Fruit fly (Drosophila melanogaster) whole organism, embryonic: Measurements from ENCODE around the gene CG31268.

ENCODE experiments used
- Atf3 ChIP-seq: fragments of 200-800 bp; sonication (Bioruptor generic); optimal IDR thresholded peaks from 3 replicates; lab custom pipeline; 2016; ENCODE audit warnings: missing biosample characterization, missing genetic modification characterization
- CG10267 ChIP-seq: fragments of 200-800 bp; sonication (Bioruptor generic); optimal IDR thresholded peaks from 2 replicates; lab custom pipeline; 2018; ENCODE audit warnings: missing biosample characterization, mild to moderate bottlenecking, missing genetic modification characterization, moderate library complexity
- CG10654 ChIP-seq: fragments of 200-800 bp; sonication (Bioruptor generic); optimal IDR thresholded peaks from 2 replicates; lab custom pipeline; 2016; ENCODE audit warnings: missing biosample characterization, missing genetic modification characterization
- CG10979 ChIP-seq: fragments of 200-800 bp; sonication (Bioruptor generic); optimal IDR thresholded peaks from 2 replicates; lab custom pipeline; 2018; ENCODE audit warnings: missing biosample characterization, mild to moderate bottlenecking, missing genetic modification characterization, moderate library complexity
- CG11093 ChIP-seq: fragments of 200-800 bp; sonication (Bioruptor generic); IDR thresholded peaks from 3 replicates; pipeline ENCODE4 v1.3.6; 2022; ENCODE audit warnings: missing biosample characterization, missing genetic modification characterization
- CG11456 ChIP-seq: fragments of 200-800 bp; sonication (Bioruptor generic); IDR thresholded peaks from 3 replicates; pipeline ENCODE4 v1.3.6; 2022; ENCODE audit warnings: missing biosample characterization, missing genetic modification characterization
- CG11504 ChIP-seq: fragments of 200-800 bp; sonication (Bioruptor generic); optimal IDR thresholded peaks from 3 replicates; lab custom pipeline; 2019; ENCODE audit warnings: missing biosample characterization, mild to moderate bottlenecking, missing genetic modification characterization, moderate library complexity
- CG12391 ChIP-seq: fragments of 200-800 bp; sonication (Bioruptor generic); optimal IDR thresholded peaks from 3 replicates; lab custom pipeline; 2018; ENCODE audit warnings: missing biosample characterization, mild to moderate bottlenecking, missing genetic modification characterization, moderate library complexity
- CG12769 ChIP-seq: fragments of 200-800 bp; sonication (Bioruptor generic); optimal IDR thresholded peaks from 2 replicates; lab custom pipeline; 2019; ENCODE audit warnings: missing biosample characterization, mild to moderate bottlenecking, missing genetic modification characterization, moderate library complexity
- CG15011 ChIP-seq: fragments of 200-800 bp; sonication (Bioruptor generic); optimal IDR thresholded peaks from 3 replicates; lab custom pipeline; 2018; ENCODE audit warnings: missing biosample characterization, mild to moderate bottlenecking, missing genetic modification characterization
- CG15479 ChIP-seq: fragments of 200-800 bp; sonication (Bioruptor generic); optimal IDR thresholded peaks from 3 replicates; lab custom pipeline; 2019; ENCODE audit warnings: missing biosample characterization, mild to moderate bottlenecking, missing genetic modification characterization, moderate library complexity
- CG16815 ChIP-seq: fragments of 200-800 bp; sonication (Bioruptor generic); optimal IDR thresholded peaks from 3 replicates; lab custom pipeline; 2017; ENCODE audit warnings: missing biosample characterization, mild to moderate bottlenecking, missing genetic modification characterization
- CG16863 ChIP-seq: fragments of 200-800 bp; sonication (Bioruptor generic); optimal IDR thresholded peaks from 3 replicates; lab custom pipeline; 2016; ENCODE audit warnings: missing biosample characterization, missing genetic modification characterization
- CG17359 ChIP-seq: fragments of 200-800 bp; sonication (Bioruptor generic); optimal IDR thresholded peaks from 3 replicates; lab custom pipeline; 2018; ENCODE audit warnings: missing biosample characterization, mild to moderate bottlenecking, missing genetic modification characterization, moderate library complexity
- CG17361 ChIP-seq: fragments of 200-800 bp; sonication (Bioruptor generic); IDR thresholded peaks from 3 replicates; pipeline ENCODE4 v1.3.6; 2022; ENCODE audit warnings: missing biosample characterization, missing genetic modification characterization
- CG30403 ChIP-seq: fragments of 200-800 bp; sonication (Bioruptor generic); optimal IDR thresholded peaks from 3 replicates; lab custom pipeline; 2016; ENCODE audit warnings: missing biosample characterization, missing genetic modification characterization
- CG31441 ChIP-seq: fragments of 200-800 bp; sonication (Bioruptor generic); IDR thresholded peaks from 2 replicates; pipeline ENCODE4 v1.3.6; 2022; ENCODE audit warnings: missing biosample characterization, missing genetic modification characterization
- CG32772 ChIP-seq: fragments of 200-800 bp; sonication (Bioruptor generic); IDR thresholded peaks from 2 replicates; pipeline ENCODE4 v1.3.6; 2022; ENCODE audit warnings: missing biosample characterization, missing genetic modification characterization
- CG3407 ChIP-seq: fragments of 200-800 bp; sonication (Bioruptor generic); optimal IDR thresholded peaks from 2 replicates; lab custom pipeline; 2018; ENCODE audit warnings: missing biosample characterization, mild to moderate bottlenecking, missing genetic modification characterization
- CG34376 ChIP-seq: fragments of 200-800 bp; sonication (Bioruptor generic); optimal IDR thresholded peaks from 2 replicates; lab custom pipeline; 2018; ENCODE audit warnings: missing biosample characterization, mild to moderate bottlenecking, missing genetic modification characterization
- CG4820 ChIP-seq: fragments of 200-800 bp; sonication (Bioruptor generic); optimal IDR thresholded peaks from 3 replicates; lab custom pipeline; 2016; ENCODE audit warnings: missing biosample characterization, missing genetic modification characterization
- CG5953 ChIP-seq: fragments of 200-800 bp; sonication (Bioruptor generic); IDR thresholded peaks from 2 replicates; pipeline ENCODE4 v1.3.6; 2022; ENCODE audit warnings: missing biosample characterization, missing genetic modification characterization
- CG7839 ChIP-seq: fragments of 200-800 bp; sonication (Bioruptor generic); optimal IDR thresholded peaks from 3 replicates; lab custom pipeline; 2018; ENCODE audit warnings: missing biosample characterization, mild to moderate bottlenecking, missing genetic modification characterization, moderate library complexity
- CG7963 ChIP-seq: fragments of 200-800 bp; sonication (Bioruptor generic); IDR thresholded peaks from 3 replicates; pipeline ENCODE4 v1.3.6; 2022; ENCODE audit warnings: missing biosample characterization, missing genetic modification characterization; ENCODE audit not compliant: partially characterized antibody
- CG8089 ChIP-seq: fragments of 200-800 bp; sonication (Bioruptor generic); optimal IDR thresholded peaks from 3 replicates; lab custom pipeline; 2016; ENCODE audit warnings: missing biosample characterization, missing genetic modification characterization
- CG8388 ChIP-seq: fragments of 200-800 bp; sonication (Bioruptor generic); optimal IDR thresholded peaks from 2 replicates; lab custom pipeline; 2019; ENCODE audit warnings: missing biosample characterization, mild to moderate bottlenecking, missing genetic modification characterization, moderate library complexity
- CG9437 ChIP-seq: fragments of 200-800 bp; sonication (Bioruptor generic); optimal IDR thresholded peaks from 2 replicates; lab custom pipeline; 2018; ENCODE audit warnings: missing biosample characterization, mild to moderate bottlenecking, missing genetic modification characterization
- CG9876 ChIP-seq: fragments of 200-800 bp; sonication (Bioruptor generic); optimal IDR thresholded peaks from 2 replicates; lab custom pipeline; 2016; ENCODE audit warnings: missing biosample characterization, missing genetic modification characterization
- CTCF ChIP-seq: fragments of 200-800 bp; sonication (Bioruptor generic); optimal IDR thresholded peaks from 2 replicates; lab custom pipeline; 2017; ENCODE audit warnings: missing biosample characterization, mild to moderate bottlenecking, missing genetic modification characterization, moderate library complexity
- CoRest ChIP-seq: fragments of 200-800 bp; sonication (Bioruptor generic); optimal IDR thresholded peaks from 3 replicates; lab custom pipeline; 2018; ENCODE audit warnings: missing biosample characterization, mild to moderate bottlenecking, missing genetic modification characterization, moderate library complexity
- D ChIP-seq, 2 experiments: fragments of 200-800 bp in 1 of 2; fragments of >200 bp in 1 of 2; sonication (Bioruptor generic) in 1 of 2; optimal IDR thresholded peaks; 2 replicates in 1 of 2; 3 replicates in 1 of 2; lab custom pipeline; 2017; ENCODE audit warnings: mild to moderate bottlenecking in 1 of 2, missing biosample characterization in 1 of 2, missing genetic modification characterization in 1 of 2, missing genetic modification reagents in 1 of 2
- Dek ChIP-seq: fragments of 200-800 bp; sonication (Bioruptor generic); optimal IDR thresholded peaks from 3 replicates; lab custom pipeline; 2019; ENCODE audit warnings: missing biosample characterization, mild to moderate bottlenecking, missing genetic modification characterization, moderate library complexity
- Dip3 ChIP-seq: fragments of 200-800 bp; sonication (Bioruptor generic); optimal IDR thresholded peaks from 3 replicates; lab custom pipeline; 2016; ENCODE audit warnings: missing biosample characterization, missing genetic modification characterization
- HHEX ChIP-seq: fragments of 200-800 bp; sonication (Bioruptor generic); optimal IDR thresholded peaks from 3 replicates; lab custom pipeline; 2017; ENCODE audit warnings: missing biosample characterization, mild to moderate bottlenecking, missing genetic modification characterization, missing genetic modification reagents
- Mes4 ChIP-seq: fragments of 200-800 bp; sonication (Bioruptor generic); optimal IDR thresholded peaks from 2 replicates; lab custom pipeline; 2016; ENCODE audit warnings: missing biosample characterization, missing genetic modification characterization
- Ptx1 ChIP-seq: fragments of 200-800 bp; sonication (Bioruptor generic); IDR thresholded peaks from 2 replicates; pipeline ENCODE4 v1.3.6; 2022; ENCODE audit warnings: missing biosample characterization, missing genetic modification characterization
- Side ChIP-seq: fragments of 200-800 bp; sonication (Bioruptor generic); optimal IDR thresholded peaks from 2 replicates; lab custom pipeline; 2016; ENCODE audit warnings: missing biosample characterization, missing genetic modification characterization
- ap ChIP-seq: fragments of 200-800 bp; sonication (Bioruptor generic); IDR thresholded peaks from 2 replicates; pipeline ENCODE4 v1.3.6; 2022; ENCODE audit warnings: missing biosample characterization, missing genetic modification characterization
- cwo ChIP-seq: fragments of 200-800 bp; sonication (Bioruptor generic); optimal IDR thresholded peaks from 3 replicates; lab custom pipeline; 2017; ENCODE audit warnings: missing biosample characterization, missing genetic modification characterization, mild to moderate bottlenecking, moderate library complexity, missing genetic modification reagents
- da ChIP-seq: fragments of 200-800 bp; sonication (Bioruptor generic); optimal IDR thresholded peaks from 2 replicates; lab custom pipeline; 2016; ENCODE audit warnings: missing biosample characterization, missing genetic modification characterization
- dysf ChIP-seq: fragments of 200-800 bp; sonication (Bioruptor generic); IDR thresholded peaks from 3 replicates; pipeline ENCODE4 v1.3.6; 2022; ENCODE audit warnings: missing biosample characterization, missing genetic modification characterization
- kay ChIP-seq: fragments of 200-800 bp; sonication (Bioruptor generic); optimal IDR thresholded peaks from 2 replicates; lab custom pipeline; 2016; ENCODE audit warnings: missing biosample characterization, missing genetic modification characterization
- lbe ChIP-seq: fragments of 200-800 bp; sonication (Bioruptor generic); optimal IDR thresholded peaks from 2 replicates; lab custom pipeline; 2016; ENCODE audit warnings: missing biosample characterization, mild to moderate bottlenecking, missing genetic modification characterization
- nerfin-1 ChIP-seq: fragments of 200-800 bp; sonication (Bioruptor generic); optimal IDR thresholded peaks from 3 replicates; lab custom pipeline; 2019; ENCODE audit warnings: missing biosample characterization, mild to moderate bottlenecking, missing genetic modification characterization, moderate library complexity
- pita ChIP-seq: fragments of 200-800 bp; sonication (Bioruptor generic); optimal IDR thresholded peaks from 2 replicates; lab custom pipeline; 2017; ENCODE audit warnings: missing biosample characterization, mild to moderate bottlenecking, missing genetic modification characterization
- psq ChIP-seq: fragments of 200-800 bp; sonication (Bioruptor generic); optimal IDR thresholded peaks from 2 replicates; lab custom pipeline; 2017; ENCODE audit warnings: missing biosample characterization, missing genetic modification characterization
- row ChIP-seq: fragments of 200-800 bp; sonication (Bioruptor generic); IDR thresholded peaks from 3 replicates; pipeline ENCODE4 v1.3.6; 2022; ENCODE audit warnings: missing biosample characterization, missing genetic modification characterization
- vnd ChIP-seq: fragments of 200-800 bp; sonication (Bioruptor generic); IDR thresholded peaks from 3 replicates; pipeline ENCODE4 v1.3.6; 2022; ENCODE audit warnings: missing biosample characterization, missing genetic modification characterization; ENCODE audit not compliant: partially characterized antibody
- wor ChIP-seq: fragments of 200-800 bp; sonication (Bioruptor generic); IDR thresholded peaks from 2 replicates; pipeline ENCODE4 v1.3.6; 2022; ENCODE audit warnings: missing biosample characterization, missing genetic modification characterization
- zfh1 ChIP-seq: fragments of 200-800 bp; sonication (Bioruptor generic); IDR thresholded peaks from 3 replicates; pipeline ENCODE4 v1.3.6; 2022; ENCODE audit warnings: missing biosample characterization, missing genetic modification characterization

The CG31268 gene

dm6 chr3R:17081359-17081935 is 49.8 kb downstream of the CG31268 start (continued):
- TF ChIP-seq CG17359 (tag; lab: Kevin White, UChicago) (peak; percentile 10), Atf3 (no peak), CG7839 (tag; lab: Kevin White, UChicago) (peak; percentile 28), psq (GFP tag; lab: Kevin White, UChicago) (no peak), dysf (GFP tag; lab: Robert Waterston, UW) (no peak), CG11456 (GFP tag; lab: Robert Waterston, UW) (no peak), CG11093 (GFP tag; lab: Robert Waterston, UW) (no peak), zfh1 (GFP tag; lab: Robert Waterston, UW) (no peak), CG16863 (no peak), CG7963 (no peak), CG34376 (GFP tag; lab: Kevin White, UChicago) (no peak), Ptx1 (no peak; the same call in 1 of the 2 replicates), CG9437 (GFP tag; lab: Kevin White, UChicago) (peak; percentile 9), Dek (tag; lab: Kevin White, UChicago) (no peak), HHEX (GFP tag; lab: Kevin White, UChicago) (no peak), CG15011 (GFP tag; lab: Kevin White, UChicago) (no peak), CG10979 (tag; lab: Kevin White, UChicago) (peak; percentile 38), CG32772 (GFP tag; lab: Robert Waterston, UW) (no peak), CG30403 (GFP tag; lab: Kevin White, UChicago) (peak; percentile 3), da (GFP tag; lab: Kevin White, UChicago) (no peak), CG8089 (GFP tag; lab: Kevin White, UChicago) (no peak), CG10267 (tag; lab: Kevin White, UChicago) (peak; percentile 25), nerfin-1 (peak; percentile 4), CG5953 (GFP tag; lab: Robert Waterston, UW) (no peak), CTCF (GFP tag; lab: Kevin White, UChicago) (no peak), vnd (GFP tag; lab: Robert Waterston, UW) (no peak), CG12769 (tag; lab: Kevin White, UChicago) (no peak), lbe (GFP tag; lab: Kevin White, UChicago) (no peak), ap (GFP tag; lab: Robert Waterston, UW) (no peak), CG11504 (tag; lab: Kevin White, UChicago) (peak; percentile 54), CG16815 (GFP tag; lab: Kevin White, UChicago) (no peak), CG4820 (GFP tag; lab: Kevin White, UChicago) (no peak), CoRest (tag; lab: Kevin White, UChicago) (peak; percentile 30), CG15479 (GFP tag; lab: Kevin White, UChicago) (peak; percentile 79), CG12391 (tag; lab: Kevin White, UChicago) (peak; percentile 27), CG10654 (GFP tag; lab: Kevin White, UChicago) (no peak), CG17361 (GFP tag; lab: Robert Waterston, UW) (peak; percentile 30; the same call in 1 of the 3 replicates), wor (GFP tag; lab: Robert Waterston, UW) (no peak), D (optimal IDR thresholded peaks at IDR 0.05; lab: Kevin White, UChicago) (no peak), D (GFP tag; optimal IDR thresholded peaks at IDR 0.05; lab: Kevin White, UChicago) (peak; percentile 12), CG31441 (peak; percentile 54; the same call in 1 of the 2 replicates), Mes4 (GFP tag; lab: Kevin White, UChicago) (no peak), pita (no peak), row (GFP tag; lab: Robert Waterston, UW) (0 out of 3 replicates have a peak, but pooled peaks have one; percentile 11), cwo (GFP tag; lab: Kevin White, UChicago) (no peak), CG8388 (GFP tag; lab: Kevin White, UChicago) (peak; percentile 34), Side (GFP tag; lab: Kevin White, UChicago) (no peak), CG3407 (no peak), kay (GFP tag; lab: Kevin White, UChicago) (no peak), Dip3 (no peak), CG9876 (GFP tag; lab: Kevin White, UChicago) (no peak)
